Worm (Caenorhabditis elegans) whole organism, L3 larva: ENCODE results near the gene W08E12.2.
"Not testable (repeated sequence)": the region's sequence is repeated elsewhere in the genome, so short reads cannot be mapped to it uniquely, and the experiment has no call there.

Experiments
- R02D3.7 ChIP-seq: fragments of 150-350 bp; optimal IDR thresholded peaks from 2 replicates; lab custom pipeline; 2014; ENCODE audit warnings: missing biosample characterization, missing genetic modification characterization
- ZK546.5 ChIP-seq: sonication (generic microtip); optimal IDR thresholded peaks from 2 replicates; lab custom pipeline; 2017; ENCODE audit warnings: missing biosample characterization, missing genetic modification characterization
- aly-2 ChIP-seq: fragments of 150-350 bp; optimal IDR thresholded peaks from 2 replicates; lab custom pipeline; 2014; ENCODE audit warnings: missing biosample characterization, missing genetic modification characterization
- ama-1 ChIP-seq: fragments of 150-350 bp; optimal IDR thresholded peaks from 2 replicates; lab custom pipeline; 2018
- ceh-28 ChIP-seq: fragments of 150-350 bp; optimal IDR thresholded peaks from 2 replicates; lab custom pipeline; 2014; ENCODE audit warnings: missing biosample characterization, missing genetic modification reagents, missing genetic modification characterization
- ceh-82 ChIP-seq: fragments of 150-350 bp; optimal IDR thresholded peaks from 2 replicates; lab custom pipeline; 2014; ENCODE audit warnings: missing biosample characterization, missing genetic modification characterization
- ceh-9 ChIP-seq: sonication (generic microtip); optimal IDR thresholded peaks from 2 replicates; lab custom pipeline; 2018; ENCODE audit warnings: missing biosample characterization, missing genetic modification characterization
- daf-12 ChIP-seq: fragments of 150-350 bp; optimal IDR thresholded peaks from 2 replicates; lab custom pipeline; 2014; ENCODE audit warnings: missing biosample characterization, missing genetic modification reagents, missing genetic modification characterization
- egl-27 ChIP-seq: sonication (generic microtip); optimal IDR thresholded peaks from 4 replicates; lab custom pipeline; 2017; ENCODE audit warnings: missing biosample characterization, missing genetic modification reagents, missing genetic modification characterization
- egl-5 ChIP-seq: fragments of 150-350 bp; optimal IDR thresholded peaks from 2 replicates; lab custom pipeline; 2017; ENCODE audit warnings: missing biosample characterization, missing genetic modification reagents, missing genetic modification characterization, inconsistent platforms
- elt-2 ChIP-seq: sonication (generic microtip); optimal IDR thresholded peaks from 2 replicates; lab custom pipeline; 2016; ENCODE audit warnings: missing genetic modification reagents, mild to moderate bottlenecking, missing genetic modification characterization, missing compliant biosample characterization
- elt-3 ChIP-seq, 3 experiments: fragments of 150-350 bp in 1 of 3; sonication (generic microtip) in 2 of 3; optimal IDR thresholded peaks; 2 replicates in 2 of 3; 4 replicates in 1 of 3; lab custom pipeline; 2014 to 2017; ENCODE audit warnings: missing biosample characterization in 3 of 3, missing genetic modification characterization in 3 of 3
- eor-1 ChIP-seq, 2 experiments: fragments of 150-350 bp; optimal IDR thresholded peaks; 2 replicates each; lab custom pipeline; 2014 to 2018; ENCODE audit warnings: missing biosample characterization in 2 of 2, missing genetic modification characterization in 2 of 2
- fkh-10 ChIP-seq: sonication (generic microtip); optimal IDR thresholded peaks from 2 replicates; lab custom pipeline; 2017; ENCODE audit warnings: missing biosample characterization, missing genetic modification reagents, missing genetic modification characterization
- fkh-2 ChIP-seq: fragments of 150-350 bp; optimal IDR thresholded peaks from 2 replicates; lab custom pipeline; 2014; ENCODE audit warnings: missing biosample characterization, missing genetic modification reagents, missing genetic modification characterization
- fos-1 ChIP-seq: fragments of 150-350 bp; optimal IDR thresholded peaks from 2 replicates; lab custom pipeline; 2014; ENCODE audit warnings: missing biosample characterization, missing genetic modification characterization
- hmg-11 ChIP-seq: sonication (generic microtip); optimal IDR thresholded peaks from 2 replicates; lab custom pipeline; 2016; ENCODE audit warnings: missing genetic modification characterization, missing compliant biosample characterization
- jun-1 ChIP-seq: fragments of 150-350 bp; optimal IDR thresholded peaks from 2 replicates; lab custom pipeline; 2014; ENCODE audit warnings: missing biosample characterization, missing genetic modification reagents, missing genetic modification characterization
- lin-15B ChIP-seq: fragments of 150-350 bp; optimal IDR thresholded peaks from 2 replicates; lab custom pipeline; 2014; ENCODE audit warnings: missing biosample characterization, missing genetic modification characterization
- lin-39 ChIP-seq: fragments of 150-350 bp; optimal IDR thresholded peaks from 2 replicates; lab custom pipeline; 2018; ENCODE audit warnings: missing biosample characterization, missing genetic modification reagents, missing genetic modification characterization
- lsy-12 ChIP-seq: sonication (generic microtip); optimal IDR thresholded peaks from 2 replicates; lab custom pipeline; 2016; ENCODE audit warnings: mild to moderate bottlenecking, missing genetic modification characterization, missing compliant biosample characterization
- mdl-1 ChIP-seq: fragments of 150-350 bp; optimal IDR thresholded peaks from 2 replicates; lab custom pipeline; 2014; ENCODE audit warnings: missing biosample characterization, missing genetic modification characterization
- mml-1 ChIP-seq: fragments of 150-350 bp; sonication (generic microtip); optimal IDR thresholded peaks from 3 replicates; lab custom pipeline; 2014; ENCODE audit warnings: missing biosample characterization, missing genetic modification characterization
- nfya-1 ChIP-seq: sonication (generic microtip); optimal IDR thresholded peaks from 2 replicates; lab custom pipeline; 2017; ENCODE audit warnings: missing genetic modification characterization, mild to moderate bottlenecking, missing compliant biosample characterization, antibody characterized with exemption, moderate library complexity; ENCODE audit not compliant: insufficient read depth
- nhr-11 ChIP-seq: fragments of 150-350 bp; optimal IDR thresholded peaks from 2 replicates; lab custom pipeline; 2014; ENCODE audit warnings: missing biosample characterization, missing genetic modification characterization
- nhr-12 ChIP-seq: fragments of 150-350 bp; optimal IDR thresholded peaks from 2 replicates; lab custom pipeline; 2014; ENCODE audit warnings: missing biosample characterization, missing genetic modification characterization
- nhr-23 ChIP-seq: fragments of 150-350 bp; optimal IDR thresholded peaks from 2 replicates; lab custom pipeline; 2014; ENCODE audit warnings: missing biosample characterization, missing genetic modification reagents, missing genetic modification characterization
- nhr-237 ChIP-seq: fragments of 150-350 bp; optimal IDR thresholded peaks from 2 replicates; lab custom pipeline; 2014; ENCODE audit warnings: missing biosample characterization, missing genetic modification characterization
- nhr-25 ChIP-seq: sonication (generic microtip); optimal IDR thresholded peaks from 2 replicates; lab custom pipeline; 2017; ENCODE audit warnings: missing biosample characterization, missing genetic modification characterization
- nhr-28 ChIP-seq: fragments of 150-350 bp; optimal IDR thresholded peaks from 2 replicates; lab custom pipeline; 2014; ENCODE audit warnings: missing biosample characterization, missing genetic modification characterization
- nhr-43 ChIP-seq: sonication (generic microtip); optimal IDR thresholded peaks from 2 replicates; lab custom pipeline; 2016; ENCODE audit warnings: mild to moderate bottlenecking, missing genetic modification characterization, missing compliant biosample characterization; ENCODE audit not compliant: poor library complexity, severe bottlenecking
- nhr-67 ChIP-seq: fragments of 150-350 bp; optimal IDR thresholded peaks from 2 replicates; lab custom pipeline; 2014; ENCODE audit warnings: missing biosample characterization, missing genetic modification characterization
- nhr-76 ChIP-seq: fragments of 150-350 bp; sonication (generic microtip); optimal IDR thresholded peaks from 5 replicates; lab custom pipeline; 2014; ENCODE audit warnings: missing biosample characterization, missing genetic modification characterization
- nhr-77 ChIP-seq: fragments of 150-350 bp; optimal IDR thresholded peaks from 2 replicates; lab custom pipeline; 2014; ENCODE audit warnings: missing biosample characterization, missing genetic modification characterization
- pha-4 ChIP-seq: fragments of 150-350 bp; optimal IDR thresholded peaks from 2 replicates; lab custom pipeline; 2014; ENCODE audit warnings: missing biosample characterization, missing genetic modification reagents, missing genetic modification characterization
- pqm-1 ChIP-seq: fragments of 150-350 bp; optimal IDR thresholded peaks from 2 replicates; lab custom pipeline; 2017; ENCODE audit warnings: missing biosample characterization, missing genetic modification characterization, inconsistent platforms
- skn-1 ChIP-seq: fragments of 150-350 bp; optimal IDR thresholded peaks from 2 replicates; lab custom pipeline; 2014; ENCODE audit warnings: missing biosample characterization, missing genetic modification characterization
- snpc-4 ChIP-seq: fragments of 150-350 bp; optimal IDR thresholded peaks from 2 replicates; lab custom pipeline; 2014; ENCODE audit warnings: missing biosample characterization, missing genetic modification characterization
- tbx-2 ChIP-seq: sonication (generic microtip); optimal IDR thresholded peaks from 2 replicates; lab custom pipeline; 2016; ENCODE audit warnings: mild to moderate bottlenecking, missing genetic modification characterization, missing compliant biosample characterization
- zag-1 ChIP-seq: fragments of 150-350 bp; optimal IDR thresholded peaks from 2 replicates; lab custom pipeline; 2014; ENCODE audit warnings: missing biosample characterization, missing genetic modification characterization
- ztf-11 ChIP-seq: fragments of 150-350 bp; optimal IDR thresholded peaks from 2 replicates; lab custom pipeline; 2014; ENCODE audit warnings: missing biosample characterization, missing genetic modification characterization
- ztf-4 ChIP-seq: fragments of 150-350 bp; optimal IDR thresholded peaks from 2 replicates; lab custom pipeline; 2014; ENCODE audit warnings: missing biosample characterization, missing genetic modification characterization

The W08E12.2 gene

DNA sequence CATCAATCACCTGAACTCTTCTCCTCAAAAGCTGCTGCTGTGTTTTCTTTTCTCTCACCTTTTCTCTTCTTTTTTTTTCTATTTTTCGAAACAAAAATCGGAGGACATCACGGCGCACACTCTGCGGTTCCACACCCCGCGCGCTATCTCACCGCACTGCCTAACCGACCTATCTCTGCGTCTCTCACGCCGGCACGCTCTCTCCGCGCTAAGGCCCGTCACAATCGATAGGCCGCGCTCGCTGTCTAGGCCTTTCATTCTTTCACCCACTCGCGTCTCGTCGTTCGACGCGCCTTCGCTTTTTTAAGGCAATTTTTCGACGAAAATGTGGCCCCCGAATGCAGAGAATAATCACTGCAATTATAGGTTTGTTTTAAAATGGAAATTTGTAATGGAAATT, 5.6 kb downstream of the W08E12.2 start, which contains the start of gene zip-11 (continued):
- TF ChIP-seq nfya-1 (peak; percentile 63), ceh-9 (tag; lab: Kevin White, UChicago) (no peak), fos-1 (tag; lab: Kevin White, UChicago) (no peak), nhr-12 (tag; lab: Kevin White, UChicago) (no peak), lsy-12 (tag; lab: Kevin White, UChicago) (no peak), skn-1 (no peak)

DNA sequence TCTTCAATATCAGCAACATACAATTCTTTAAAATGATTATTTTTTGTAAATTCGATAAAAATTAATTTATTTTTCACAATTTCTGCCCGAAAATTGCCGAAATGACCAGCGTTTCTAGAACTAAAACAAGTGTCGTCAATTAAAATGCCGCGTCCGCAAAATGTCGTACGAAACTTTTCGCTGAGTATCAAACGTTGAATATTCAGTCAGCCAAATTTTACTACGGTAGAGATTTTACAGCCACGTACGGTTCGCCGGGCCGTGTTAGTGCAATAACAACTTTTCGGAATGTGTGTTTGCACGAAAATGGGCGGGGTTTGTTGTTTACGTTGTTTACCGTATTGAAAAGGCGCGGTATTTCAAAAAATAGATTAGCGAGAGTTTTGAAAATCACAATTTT, 7.6 kb downstream of the W08E12.2 start:
- TF ChIP-seq nhr-25 (tag; lab: Kevin White, UChicago) (peak; percentile 31), nhr-23 (tag; lab: Kevin White, UChicago) (peak; percentile 25), elt-2 (tag; lab: Kevin White, UChicago) (peak; percentile 62), lsy-12 (tag; lab: Kevin White, UChicago) (peak; percentile 55), nhr-43 (peak; percentile 83), R02D3.7 (tag; lab: Kevin White, UChicago) (peak; percentile 6), nfya-1 (peak; percentile 40), lin-15B (tag; lab: Kevin White, UChicago) (peak; percentile 50), tbx-2 (tag; lab: Kevin White, UChicago) (peak; percentile 20)
- TF ChIP-seq, all 47 proteins: peak for 9; not testable (repeated sequence) for 38

ce11 chrIV:3331758-3332157, 26.1 kb downstream of the W08E12.2 start, which contains the start of gene F42A6.5:
F42A6.5 (minus strand) TSS chrIV:3331858.
- not testable (repeated sequence) for TF ChIP-seq hmg-11 (tag; lab: Kevin White, UChicago); daf-12; elt-3 (tag; optimal IDR thresholded peaks at IDR 0.05; lab: Kevin White, UChicago)

DNA sequence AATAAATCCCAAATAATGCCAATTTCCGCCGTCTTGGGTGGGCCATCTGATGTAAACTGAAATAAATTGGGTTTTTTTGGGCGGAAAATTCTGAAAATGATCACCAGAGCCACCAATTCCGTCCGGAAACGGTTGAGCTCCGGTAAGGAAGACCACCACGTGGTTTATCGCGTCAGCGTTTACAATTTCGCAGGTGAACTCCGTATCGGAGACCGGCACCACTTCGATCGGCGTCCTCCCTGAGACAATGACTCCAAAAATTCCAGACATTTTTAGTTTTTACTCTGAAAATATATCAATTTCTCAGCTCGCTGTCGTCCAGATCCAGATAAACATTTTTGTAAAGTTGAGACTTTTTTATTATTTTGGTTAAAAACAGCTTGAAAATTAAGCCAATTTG, 30.9 kb downstream of the W08E12.2 start, which contains the start of gene F42A6.6:
Gene F42A6.6 (minus strand): TSS at position 289 of the 400 bp plus-strand sequence.
- no peak for TF ChIP-seq skn-1
- TF ChIP-seq lin-39 = no peak
- no peak for TF ChIP-seq egl-5 (tag; lab: Kevin White, UChicago)
- no peak for TF ChIP-seq nhr-28 (tag; lab: Kevin White, UChicago)
- TF ChIP-seq nhr-23 (tag; lab: Kevin White, UChicago) = peak; percentile 26
- peak; percentile 10 for TF ChIP-seq ceh-28
- no peak for TF ChIP-seq mdl-1 (tag; lab: Kevin White, UChicago)
- TF ChIP-seq tbx-2 (tag; lab: Kevin White, UChicago) = no peak
- no peak for TF ChIP-seq elt-3 (tag; optimal IDR thresholded peaks at IDR 0.05; lab: Kevin White, UChicago)
- TF ChIP-seq ceh-82 (tag; lab: Kevin White, UChicago) = no peak
- no peak for TF ChIP-seq egl-27 (tag; lab: Kevin White, UChicago)
- TF ChIP-seq fkh-10 (GFP tag; lab: Kevin White, UChicago) = no peak
- no peak for TF ChIP-seq pha-4 (tag; lab: Kevin White, UChicago)
- TF ChIP-seq mml-1 (tag; lab: Kevin White, UChicago) = no peak
- TF ChIP-seq ceh-9 (tag; lab: Kevin White, UChicago) = no peak
- no peak for TF ChIP-seq nhr-77 (tag; lab: Kevin White, UChicago)
- peak; percentile 93 for TF ChIP-seq ama-1 (lab: Kevin White, UChicago)
- TF ChIP-seq lin-15B (tag; lab: Kevin White, UChicago) = no peak
- TF ChIP-seq lsy-12 (tag; lab: Kevin White, UChicago) = peak; percentile 10
- TF ChIP-seq elt-2 (tag; lab: Kevin White, UChicago) = peak; percentile 30
- TF ChIP-seq fos-1 (tag; lab: Kevin White, UChicago) = no peak
- no peak for TF ChIP-seq pqm-1
- no peak for TF ChIP-seq ztf-4
- TF ChIP-seq nhr-43 = no peak
- no peak for TF ChIP-seq ZK546.5
- no peak for TF ChIP-seq snpc-4 (tag; lab: Kevin White, UChicago)
- peak; percentile 13 for TF ChIP-seq aly-2 (tag; lab: Kevin White, UChicago)
- TF ChIP-seq nhr-76 (tag; lab: Kevin White, UChicago) = no peak
- TF ChIP-seq daf-12 = no peak
- no peak for TF ChIP-seq eor-1 (tag; optimal IDR thresholded peaks at IDR 0.05; lab: Kevin White, UChicago)
- TF ChIP-seq nhr-11 = no peak
- no peak for TF ChIP-seq ztf-11 (tag; lab: Kevin White, UChicago)
- no peak for TF ChIP-seq nhr-237
- TF ChIP-seq R02D3.7 (tag; lab: Kevin White, UChicago) = no peak
- no peak for TF ChIP-seq jun-1 (tag; lab: Kevin White, UChicago)
- no peak for TF ChIP-seq nhr-67 (tag; lab: Kevin White, UChicago)
- TF ChIP-seq hmg-11 (tag; lab: Kevin White, UChicago) = no peak
- TF ChIP-seq fkh-2 (tag; lab: Kevin White, UChicago) = no peak
- TF ChIP-seq zag-1 = no peak
- TF ChIP-seq nhr-25 (tag; lab: Kevin White, UChicago) = peak; percentile 31
